Worm (Caenorhabditis elegans) whole organism, mixed stage, embryonic: Measurements from ENCODE around the gene F58D2.5.

Source experiments
- bed-3 ChIP-seq: fragments of 200-800 bp; sonication (Bioruptor generic); optimal IDR thresholded peaks from 3 replicates; lab custom pipeline; 2018; ENCODE audit warnings: mild to moderate bottlenecking, missing genetic modification characterization, moderate library complexity, missing compliant biosample characterization
- lin-13 ChIP-seq: fragments of 150-350 bp; optimal IDR thresholded peaks from 2 replicates; lab custom pipeline; 2014; ENCODE audit warnings: missing biosample characterization, missing genetic modification characterization
- lsy-2 ChIP-seq: fragments of 150-350 bp; optimal IDR thresholded peaks from 2 replicates; lab custom pipeline; 2014; ENCODE audit warnings: missing biosample characterization, missing genetic modification characterization
- mab-5 ChIP-seq: fragments of 150-350 bp; optimal IDR thresholded peaks from 2 replicates; lab custom pipeline; 2014; ENCODE audit warnings: missing biosample characterization, missing genetic modification characterization
- nhr-237 ChIP-seq: fragments of 150-350 bp; optimal IDR thresholded peaks from 2 replicates; lab custom pipeline; 2014; ENCODE audit warnings: missing biosample characterization, missing genetic modification characterization
- nhr-28 ChIP-seq: fragments of 150-350 bp; optimal IDR thresholded peaks from 2 replicates; lab custom pipeline; 2014; ENCODE audit warnings: missing biosample characterization, missing genetic modification characterization
- unc-39 ChIP-seq: fragments of 150-350 bp; optimal IDR thresholded peaks from 2 replicates; lab custom pipeline; 2014; ENCODE audit warnings: missing biosample characterization, missing genetic modification characterization
- unc-62 ChIP-seq: fragments of 150-350 bp; optimal IDR thresholded peaks from 2 replicates; lab custom pipeline; 2014; ENCODE audit warnings: missing biosample characterization, missing genetic modification reagents, missing genetic modification characterization

- TF ChIP-seq nhr-28 (tag; lab: Kevin White, UChicago) (no peak), unc-62 (GFP tag; lab: Kevin White, UChicago) (no peak), unc-39 (tag; lab: Kevin White, UChicago) (no peak), bed-3 (GFP tag; lab: Kevin White, UChicago) (no peak), nhr-237 (no peak), mab-5 (tag; lab: Kevin White, UChicago) (no peak), lin-13 (no peak), lsy-2 (tag; lab: Kevin White, UChicago) (no peak)
These were observed 13.8 kb downstream of the F58D2.5 start, which contains the start of gene lev-1 for ce11 chrIV:13179295-13179694.
